Fruit fly (Drosophila melanogaster): ENCODE measurements around the gene CanA-14F.
A peak's percentile ranks its signal among the peaks of the same experiment; 100 is the strongest.

Gene CanA-14F

DNA sequence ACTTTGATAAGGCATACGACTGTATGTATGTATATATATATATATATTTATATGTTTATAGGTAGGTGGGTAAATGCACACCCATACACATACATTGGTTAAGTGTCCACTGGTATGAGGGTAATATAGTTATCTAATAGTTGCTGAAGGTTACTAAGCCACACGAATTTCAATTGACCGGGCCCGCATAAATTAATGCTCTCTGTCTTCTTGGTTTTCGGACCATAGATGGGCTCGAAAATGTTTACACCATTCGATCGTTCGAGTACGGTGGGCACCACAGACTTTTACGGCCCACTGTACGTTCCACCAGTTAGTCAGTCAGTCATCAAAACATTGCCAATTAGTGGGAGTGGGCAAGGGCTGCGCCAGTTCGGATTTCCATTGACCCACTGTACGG, 8.4 kb upstream of the CanA-14F start (continued):
- TF ChIP-seq repo (GFP tag; optimal IDR thresholded peaks at IDR 0.05), result no peak
- no peak for TF ChIP-seq CG17186 (GFP tag; optimal IDR thresholded peaks at IDR 0.05)
- TF ChIP-seq CG10267 (tag; optimal IDR thresholded peaks at IDR 0.05), result no peak
- 0 out of 2 replicates have a peak, but pooled peaks have one; percentile 8 for TF ChIP-seq Rfx (GFP tag; IDR thresholded peaks at IDR 0.05)
- peak; percentile 1 for TF ChIP-seq exex (tag; optimal IDR thresholded peaks at IDR 0.05)
- no peak for TF ChIP-seq Oli (tag; optimal IDR thresholded peaks at IDR 0.05)
- TF ChIP-seq vvl (GFP tag; IDR thresholded peaks at IDR 0.05), result peak; percentile 54; the same call in 1 of the 2 replicates
- TF ChIP-seq seq (GFP tag; IDR thresholded peaks at IDR 0.05), result no peak
- TF ChIP-seq chinmo (GFP tag; IDR thresholded peaks at IDR 0.05; ENCODE audit: partially characterized antibody), result 0 out of 4 replicates have a peak, but pooled peaks have one; percentile 38
- no peak for TF ChIP-seq ase (GFP tag; IDR thresholded peaks at IDR 0.05)

DNA sequence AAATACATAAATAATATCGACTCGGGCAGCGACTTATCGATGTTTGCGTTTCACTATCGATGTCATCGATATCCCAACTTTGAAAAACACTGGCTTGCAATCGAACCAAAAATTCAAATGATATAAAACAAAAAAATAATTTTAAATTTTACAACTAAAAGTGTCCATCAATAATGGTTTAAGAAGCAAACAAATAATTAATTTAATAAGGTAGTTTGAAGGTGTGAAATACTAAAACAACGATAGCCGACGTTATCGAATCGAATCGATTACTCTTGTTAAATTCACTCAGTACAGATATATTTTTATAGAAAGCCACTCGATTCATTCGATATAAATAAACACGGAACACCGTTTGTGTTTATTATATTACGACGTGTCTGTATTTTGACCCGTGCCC, 6.4 kb upstream of the CanA-14F start, which contains the start of the genes SMC3 and Ubc7:
Gene SMC3 (minus strand): TSS at position 22 of the 400 bp plus-strand sequence.
Gene Ubc7 (plus strand): TSS at position 260 of the 400 bp plus-strand sequence.
- TF ChIP-seq Taf1 (GFP tag; IDR thresholded peaks at IDR 0.05) (no peak), Doc3 (GFP tag; IDR thresholded peaks at IDR 0.05; ENCODE audit: partially characterized antibody) (peak; percentile 88), CG8290 (GFP tag; optimal IDR thresholded peaks at IDR 0.05) (peak; percentile 53), CG8290 (tag; optimal IDR thresholded peaks at IDR 0.05) (no peak), D19B (GFP tag; optimal IDR thresholded peaks at IDR 0.05) (no peak), nerfin-2 (GFP tag; IDR thresholded peaks at IDR 0.05; ENCODE audit: partially characterized antibody) (peak; percentile 97), jigr1 (GFP tag; IDR thresholded peaks at IDR 0.05) (no peak), B-H1 (GFP tag; IDR thresholded peaks at IDR 0.05) (no peak), CG18262 (tag; optimal IDR thresholded peaks at IDR 0.05) (peak; percentile 24), tna (GFP tag; IDR thresholded peaks at IDR 0.05; ENCODE audit: partially characterized antibody) (peak; percentile 91), CG4282 (GFP tag; optimal IDR thresholded peaks at IDR 0.05) (no peak), Sry-δ (GFP tag; optimal IDR thresholded peaks at IDR 0.05) (peak; percentile 61), Sry-β (GFP tag; optimal IDR thresholded peaks at IDR 0.05) (no peak), CG2116 (GFP tag; optimal IDR thresholded peaks at IDR 0.05) (peak; percentile 90), CG2889 (GFP tag; IDR thresholded peaks at IDR 0.05) (no peak), dati (GFP tag; IDR thresholded peaks at IDR 0.05) (no peak), Side (GFP tag; optimal IDR thresholded peaks at IDR 0.05) (no peak), CG2678 (tag; optimal IDR thresholded peaks at IDR 0.05) (no peak), CG30020 (tag; optimal IDR thresholded peaks at IDR 0.05) (peak; percentile 49), gsb-n (tag; optimal IDR thresholded peaks at IDR 0.05) (no peak), sens (GFP tag) (peak; percentile 79), sna (GFP tag; IDR thresholded peaks at IDR 0.05; ENCODE audit: partially characterized antibody) (peak; percentile 92), CG17361 (GFP tag; IDR thresholded peaks at IDR 0.05) (peak; percentile 27; the same call in 1 of the 3 replicates), CG4360 (GFP tag; IDR thresholded peaks at IDR 0.05) (peak; percentile 70), CG3995 (GFP tag; optimal IDR thresholded peaks at IDR 0.05) (peak; percentile 65), HmgZ (tag; optimal IDR thresholded peaks at IDR 0.05) (no peak), Ets97D (GFP tag; optimal IDR thresholded peaks at IDR 0.05) (peak; percentile 18), CG16813 (GFP tag; IDR thresholded peaks at IDR 0.05; ENCODE audit: partially characterized antibody) (peak; percentile 95), CG14860 (GFP tag; IDR thresholded peaks at IDR 0.05; ENCODE audit: partially characterized antibody) (peak; percentile 98), repo (GFP tag; optimal IDR thresholded peaks at IDR 0.05) (no peak), CG32772 (GFP tag; IDR thresholded peaks at IDR 0.05) (no peak), croc (GFP tag; conservative IDR thresholded peaks at IDR 0.05) (no peak), Dp (GFP tag; optimal IDR thresholded peaks at IDR 0.05) (peak; percentile 43), CG14710 (tag; optimal IDR thresholded peaks at IDR 0.05) (peak; percentile 79), Scr (GFP tag; IDR thresholded peaks at IDR 0.05; ENCODE audit: partially characterized antibody) (peak; percentile 94), Dll (GFP tag; IDR thresholded peaks at IDR 0.05; ENCODE audit: partially characterized antibody) (peak; percentile 94), Dref (GFP tag; IDR thresholded peaks at IDR 0.05) (peak; percentile 78), ato (GFP tag; IDR thresholded peaks at IDR 0.05; ENCODE audit: partially characterized antibody) (peak; percentile 87), CG12155 (GFP tag; optimal IDR thresholded peaks at IDR 0.05) (peak; percentile 29), Bgb (GFP tag; IDR thresholded peaks at IDR 0.05; ENCODE audit: partially characterized antibody) (peak; percentile 88)
